Fruit fly (Drosophila melanogaster): ENCODE measurements around the gene CG5676.

CG5676 gene

dm6 chr2L:10299810-10300147 lies 44.1 kb upstream of the CG5676 start, which contains the start of gene CYLD (continued):
- TF ChIP-seq CG1602 (GFP tag; optimal IDR thresholded peaks at IDR 0.05): peak; percentile 59
- TF ChIP-seq cato (GFP tag; optimal IDR thresholded peaks at IDR 0.05; ENCODE audit: borderline replicate concordance): peak; percentile 19
- peak; percentile 76; the same call in 1 of the 2 replicates for TF ChIP-seq CG14014 (GFP tag; IDR thresholded peaks at IDR 0.05)
- peak; percentile 59 for TF ChIP-seq onecut (GFP tag; IDR thresholded peaks at IDR 0.05)
- peak; percentile 70 for TF ChIP-seq CG6689 (GFP tag; IDR thresholded peaks at IDR 0.05)
- TF ChIP-seq pros (GFP tag; optimal IDR thresholded peaks at IDR 0.05): no peak
- TF ChIP-seq CG9215 (GFP tag; IDR thresholded peaks at IDR 0.05): no peak
- no peak; the same call in 1 of the 2 replicates for TF ChIP-seq Bgb (GFP tag; IDR thresholded peaks at IDR 0.05; ENCODE audit: partially characterized antibody)
- no peak for TF ChIP-seq ttk (GFP tag; IDR thresholded peaks at IDR 0.05)
- peak; percentile 17 for TF ChIP-seq bab2 (GFP tag; optimal IDR thresholded peaks at IDR 0.05)
- TF ChIP-seq sqz (GFP tag; optimal IDR thresholded peaks at IDR 0.05): peak; percentile 50
- no peak for TF ChIP-seq CG7928 (GFP tag; optimal IDR thresholded peaks at IDR 0.05)
- TF ChIP-seq CG4424 (GFP tag; optimal IDR thresholded peaks at IDR 0.05): peak; percentile 71
- no peak for TF ChIP-seq CTCF (GFP tag; optimal IDR thresholded peaks at IDR 0.05)
- TF ChIP-seq rib (GFP tag; IDR thresholded peaks at IDR 0.05): no peak
- no peak for TF ChIP-seq Kr (GFP tag; optimal IDR thresholded peaks at IDR 0.05)
- TF ChIP-seq pzg (GFP tag; optimal IDR thresholded peaks at IDR 0.05): peak; percentile 32
- peak; percentile 62 for TF ChIP-seq zen (tag; optimal IDR thresholded peaks at IDR 0.05)
- TF ChIP-seq lab (GFP tag; optimal IDR thresholded peaks at IDR 0.05): no peak
- TF ChIP-seq CG9876 (GFP tag; optimal IDR thresholded peaks at IDR 0.05): no peak
- TF ChIP-seq Sry-β (GFP tag; optimal IDR thresholded peaks at IDR 0.05): no peak
- peak; percentile 70 for TF ChIP-seq cwo (GFP tag; optimal IDR thresholded peaks at IDR 0.05)
- no peak for TF ChIP-seq CG17568 (GFP tag; optimal IDR thresholded peaks at IDR 0.05)
- TF ChIP-seq CG14710 (tag; optimal IDR thresholded peaks at IDR 0.05): peak; percentile 75
- TF ChIP-seq CG12391 (tag; optimal IDR thresholded peaks at IDR 0.05): peak; percentile 87
- peak; percentile 75 for TF ChIP-seq Fer3 (tag; optimal IDR thresholded peaks at IDR 0.05)
- no peak; the same call in 2 of the 3 replicates for TF ChIP-seq ase (GFP tag; IDR thresholded peaks at IDR 0.05)
- TF ChIP-seq Elba2 (GFP tag; optimal IDR thresholded peaks at IDR 0.05): no peak
- TF ChIP-seq Neu2 (GFP tag; optimal IDR thresholded peaks at IDR 0.05; ENCODE audit: borderline replicate concordance): no peak
- TF ChIP-seq CG13296 (GFP tag; optimal IDR thresholded peaks at IDR 0.05): peak; percentile 72
- no peak for TF ChIP-seq CG16815 (GFP tag; optimal IDR thresholded peaks at IDR 0.05)
- peak; percentile 72 for TF ChIP-seq Spps (tag; optimal IDR thresholded peaks at IDR 0.05)
- peak; percentile 63 for TF ChIP-seq Six4 (GFP tag; optimal IDR thresholded peaks at IDR 0.05)
- no peak for TF ChIP-seq corto (GFP tag; optimal IDR thresholded peaks at IDR 0.05)
- TF ChIP-seq kni (GFP tag; optimal IDR thresholded peaks at IDR 0.05): no peak
- no peak for TF ChIP-seq ems (GFP tag; optimal IDR thresholded peaks at IDR 0.05)
- no peak for TF ChIP-seq C15 (GFP tag; IDR thresholded peaks at IDR 0.05)
- peak; percentile 44; the same call in 1 of the 2 replicates for TF ChIP-seq HLH3B (GFP tag; IDR thresholded peaks at IDR 0.05)
- TF ChIP-seq CG31441 (GFP tag; IDR thresholded peaks at IDR 0.05): peak; percentile 76
- TF ChIP-seq CG12299 (tag; optimal IDR thresholded peaks at IDR 0.05): peak; percentile 75
- TF ChIP-seq crp (GFP tag; optimal IDR thresholded peaks at IDR 0.05): no peak
- no peak for TF ChIP-seq CrebB (tag; optimal IDR thresholded peaks at IDR 0.05)
- peak; percentile 77 for TF ChIP-seq slbo (GFP tag; IDR thresholded peaks at IDR 0.05)
- TF ChIP-seq GATAe (GFP tag; conservative IDR thresholded peaks at IDR 0.05): no peak
- peak; percentile 61; the same call in 2 of the 3 replicates for TF ChIP-seq tgo (GFP tag; IDR thresholded peaks at IDR 0.05)
- peak; percentile 66 for TF ChIP-seq Nf-YB (GFP tag; optimal IDR thresholded peaks at IDR 0.05)
- TF ChIP-seq CG5245 (GFP tag; optimal IDR thresholded peaks at IDR 0.05): peak; percentile 44
- peak; percentile 63 for TF ChIP-seq CG3281 (GFP tag; optimal IDR thresholded peaks at IDR 0.05)
- no peak for TF ChIP-seq Dfd (GFP tag; optimal IDR thresholded peaks at IDR 0.05)
- TF ChIP-seq CG10209 (GFP tag; optimal IDR thresholded peaks at IDR 0.05): peak; percentile 52
- no peak for TF ChIP-seq Myb (GFP tag; optimal IDR thresholded peaks at IDR 0.05)

Data from whole organism, embryonic.